Fruit fly (Drosophila melanogaster): Measurements from ENCODE around the gene Pka-C1.

DNA sequence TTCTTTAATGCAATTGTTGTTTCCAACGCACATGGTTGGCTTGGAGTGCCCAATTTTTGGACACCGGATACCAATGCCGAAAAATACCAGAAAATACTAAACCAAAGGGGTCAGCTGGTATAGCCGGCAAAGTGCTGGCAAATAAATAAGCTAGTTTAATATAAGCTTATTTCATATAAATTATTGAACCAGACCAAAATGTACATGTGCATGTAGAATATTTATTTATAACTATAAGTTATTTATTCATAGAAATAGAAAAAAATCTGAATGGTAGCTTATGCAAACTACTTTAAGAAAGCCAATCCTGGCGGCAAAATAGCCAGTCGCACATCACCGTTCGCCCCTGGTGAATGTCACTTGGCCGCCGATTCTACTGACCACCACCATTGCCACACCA is 1.4 kb upstream of the Pka-C1 start, which contains the start of gene pelo:
- TF ChIP-seq Sin3A (optimal IDR thresholded peaks at IDR 0.05) (no peak), psq (optimal IDR thresholded peaks at IDR 0.05) (no peak), Myc (optimal IDR thresholded peaks at IDR 0.05) (no peak), ttk (optimal IDR thresholded peaks at IDR 0.05) (no peak), insv (optimal IDR thresholded peaks at IDR 0.05) (no peak)
